Worm (Caenorhabditis elegans): Measurements from ENCODE around the gene F48F5.8.

F48F5.8 gene

ce11 chrV:20415415-20415814 lies 9.7 kb upstream of the F48F5.8 start (continued):
- TF ChIP-seq daf-16 (GFP tag; optimal IDR thresholded peaks at IDR 0.05): no peak
- TF ChIP-seq daf-16 (tag; optimal IDR thresholded peaks at IDR 0.05): peak; percentile 26
- no peak for TF ChIP-seq spr-3 (GFP tag; optimal IDR thresholded peaks at IDR 0.05)
- no peak for TF ChIP-seq pqm-1 (tag; optimal IDR thresholded peaks at IDR 0.05)
- TF ChIP-seq mxl-3 (GFP tag; optimal IDR thresholded peaks at IDR 0.05): peak; percentile 39

ce11 chrV:20416335-20416734 lies 8.8 kb upstream of the F48F5.8 start:
- TF ChIP-seq nhr-111 (GFP tag; optimal IDR thresholded peaks at IDR 0.05) (no peak), aha-1 (tag) (peak; percentile 75)

ce11 chrV:20416790-20417189 lies 8.4 kb upstream of the F48F5.8 start:
- peak in 1 of 2 experiments; percentile 52 for TF ChIP-seq unc-62 (GFP tag; optimal IDR thresholded peaks at IDR 0.05 in 1 of 2)
- no peak for TF ChIP-seq unc-62 (tag; optimal IDR thresholded peaks at IDR 0.05)
- peak; percentile 21 for TF ChIP-seq nhr-28 (tag; optimal IDR thresholded peaks at IDR 0.05)
- TF ChIP-seq gei-8 (GFP tag; optimal IDR thresholded peaks at IDR 0.05): no peak
- TF ChIP-seq nhr-76 (tag; optimal IDR thresholded peaks at IDR 0.05): no peak
- no peak for TF ChIP-seq nhr-48 (tag; optimal IDR thresholded peaks at IDR 0.05)
- TF ChIP-seq php-3 (GFP tag; IDR thresholded peaks at IDR 0.05): peak; percentile 78
- no peak for TF ChIP-seq lin-39 (tag; optimal IDR thresholded peaks at IDR 0.05)
- no peak for TF ChIP-seq vab-7 (GFP tag; IDR thresholded peaks at IDR 0.05)
- TF ChIP-seq zfp-3 (GFP tag; conservative IDR thresholded peaks at IDR 0.05): no peak
- TF ChIP-seq duxl-1 (tag; optimal IDR thresholded peaks at IDR 0.05; ENCODE audit: poor library complexity): no peak
- TF ChIP-seq dve-1 (tag; optimal IDR thresholded peaks at IDR 0.05; ENCODE audit: insufficient read depth): peak; percentile 49
- peak in 1 of 2 experiments; percentile 27 for TF ChIP-seq mdl-1 (tag; optimal IDR thresholded peaks at IDR 0.05)
- no peak for TF ChIP-seq unc-39 (tag; optimal IDR thresholded peaks at IDR 0.05)
- TF ChIP-seq ceh-20 (GFP tag; IDR thresholded peaks at IDR 0.05): no peak
- no peak for TF ChIP-seq daf-16 (GFP tag; optimal IDR thresholded peaks at IDR 0.05)
- peak; percentile 84 for TF ChIP-seq daf-16 (tag; optimal IDR thresholded peaks at IDR 0.05)
- TF ChIP-seq dpl-1 (GFP tag; optimal IDR thresholded peaks at IDR 0.05): no peak
- peak; percentile 36 for TF ChIP-seq hlh-30 (tag; optimal IDR thresholded peaks at IDR 0.05; ENCODE audit: insufficient read depth)
- TF ChIP-seq dmd-6 (GFP tag; IDR thresholded peaks at IDR 0.05): peak; percentile 24; the same call in 1 of the 2 replicates
- TF ChIP-seq hlh-11 (tag; optimal IDR thresholded peaks at IDR 0.05): peak; percentile 63
- no peak for TF ChIP-seq zag-1 (tag; optimal IDR thresholded peaks at IDR 0.05)
- no peak for TF ChIP-seq daf-12 (tag; optimal IDR thresholded peaks at IDR 0.05)
- TF ChIP-seq egl-43 (GFP tag; IDR thresholded peaks at IDR 0.05): no peak
- no peak for TF ChIP-seq mxl-3 (GFP tag; optimal IDR thresholded peaks at IDR 0.05)
- no peak for TF ChIP-seq zfp-2 (tag; optimal IDR thresholded peaks at IDR 0.05)
- no peak for TF ChIP-seq madf-5 (GFP tag; IDR thresholded peaks at IDR 0.05)
- no peak for TF ChIP-seq F37D6.2 (tag; optimal IDR thresholded peaks at IDR 0.05)

ce11 chrV:20417809-20418208 lies 7.3 kb upstream of the F48F5.8 start:
- TF ChIP-seq lsy-2 (tag; optimal IDR thresholded peaks at IDR 0.05) (peak in 1 of 2 experiments; percentile 73), nhr-6 (tag; optimal IDR thresholded peaks at IDR 0.05) (peak; percentile 62), lin-1 (GFP tag; IDR thresholded peaks at IDR 0.05) (no peak), mep-1 (tag; optimal IDR thresholded peaks at IDR 0.05) (peak; percentile 65), lim-7 (GFP tag; IDR thresholded peaks at IDR 0.05) (no peak), nhr-77 (tag; optimal IDR thresholded peaks at IDR 0.05) (no peak), hmg-1.1 (GFP tag; IDR thresholded peaks at IDR 0.05) (no peak; the same call in 1 of the 2 replicates), hif-1 (tag; optimal IDR thresholded peaks at IDR 0.05) (peak in 1 of 2 experiments; percentile 50), ces-1 (GFP tag; optimal IDR thresholded peaks at IDR 0.05) (no peak), madf-5 (GFP tag; IDR thresholded peaks at IDR 0.05) (no peak), dve-1 (tag; optimal IDR thresholded peaks at IDR 0.05; ENCODE audit: insufficient read depth) (peak; percentile 32), snpc-4 (tag; optimal IDR thresholded peaks at IDR 0.05) (no peak), mdl-1 (tag; optimal IDR thresholded peaks at IDR 0.05) (peak; percentile 70 to 88), daf-16 (GFP tag; optimal IDR thresholded peaks at IDR 0.05) (no peak), daf-16 (tag; optimal IDR thresholded peaks at IDR 0.05) (peak; percentile 10), pha-4 (GFP tag; IDR thresholded peaks at IDR 0.05) (no peak), pha-4 (tag; optimal IDR thresholded peaks at IDR 0.05) (peak; percentile 45), spr-1 (tag; optimal IDR thresholded peaks at IDR 0.05) (no peak), fkh-10 (GFP tag; optimal IDR thresholded peaks at IDR 0.05) (peak; percentile 17), ceh-44 (GFP tag; IDR thresholded peaks at IDR 0.05) (no peak), daf-19 (GFP tag; conservative IDR thresholded peaks at IDR 0.05) (no peak)

Data from whole organism, L4 larva.